Fruit fly (Drosophila melanogaster) whole organism, prepupa: ENCODE data around the gene TyrR.

Source experiments
- CG6276 ChIP-seq: fragments of 200-800 bp; sonication (Bioruptor generic); optimal IDR thresholded peaks from 2 replicates; lab custom pipeline; 2017; ENCODE audit warnings: missing biosample characterization, mild to moderate bottlenecking, missing genetic modification characterization
- CG6854 ChIP-seq: fragments of 200-800 bp; sonication (Bioruptor generic); optimal IDR thresholded peaks from 2 replicates; lab custom pipeline; 2017; ENCODE audit warnings: missing biosample characterization, mild to moderate bottlenecking, missing genetic modification characterization
- Ets21C ChIP-seq: fragments of 200-800 bp; sonication (Bioruptor generic); optimal IDR thresholded peaks from 3 replicates; lab custom pipeline; 2016; ENCODE audit warnings: missing biosample characterization, missing genetic modification characterization
- esn ChIP-seq: fragments of 200-800 bp; sonication (Bioruptor generic); optimal IDR thresholded peaks from 2 replicates; lab custom pipeline; 2016; ENCODE audit warnings: missing biosample characterization, mild to moderate bottlenecking, missing genetic modification characterization, moderate library complexity
- lz ChIP-seq: fragments of 200-800 bp; sonication (Bioruptor generic); optimal IDR thresholded peaks from 3 replicates; lab custom pipeline; 2016; ENCODE audit warnings: missing biosample characterization, missing genetic modification characterization

dm6 chr3R:17725558-17725957 is 37.4 kb downstream of the TyrR start, which contains the start of gene Lgr1:
- TF ChIP-seq lz (no peak), CG6276 (GFP tag; lab: Kevin White, UChicago) (no peak), esn (GFP tag; lab: Kevin White, UChicago) (no peak), Ets21C (no peak), CG6854 (GFP tag; lab: Kevin White, UChicago) (no peak)
